Worm (Caenorhabditis elegans): ENCODE measurements around the gene dod-6.

DNA sequence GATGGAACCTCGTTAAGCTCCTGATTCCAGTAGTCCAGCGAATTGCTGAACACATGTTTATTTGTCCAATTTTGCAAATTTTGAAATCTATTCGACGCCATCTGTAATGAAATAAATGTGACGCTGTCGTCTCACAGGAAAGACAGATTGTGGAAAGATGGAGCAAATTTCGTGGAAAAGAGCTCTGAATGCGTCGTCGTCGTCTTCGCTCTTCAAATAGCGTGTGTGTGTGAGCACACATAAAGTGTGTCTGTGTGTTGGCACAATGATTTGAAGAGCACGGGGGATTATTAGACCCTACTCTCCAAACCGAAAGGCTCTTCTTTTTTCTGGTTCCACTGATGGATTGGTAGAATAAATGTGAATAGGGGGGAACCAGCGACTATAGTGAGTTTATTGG, 11.4 kb upstream of the dod-6 start, which contains the start of gene unc-47:
- TF ChIP-seq isw-1 (GFP tag; IDR thresholded peaks at IDR 0.05) (no peak), ets-5 (GFP tag; IDR thresholded peaks at IDR 0.05) (no peak), tbx-2 (tag; optimal IDR thresholded peaks at IDR 0.05) (no peak), snpc-4 (tag; optimal IDR thresholded peaks at IDR 0.05) (no peak)
